Worm (Caenorhabditis elegans): ENCODE data around the gene C31H1.2.

The C31H1.2 gene

ce11 chrIV:5753954-5754543 is 37.0 kb upstream of the C31H1.2 start:
- TF ChIP-seq zfp-3 (GFP tag; conservative IDR thresholded peaks at IDR 0.05) (no peak), mdl-1 (tag; optimal IDR thresholded peaks at IDR 0.05) (peak; percentile 63 to 79), lin-39 (tag; optimal IDR thresholded peaks at IDR 0.05) (no peak), unc-62 (GFP tag; optimal IDR thresholded peaks at IDR 0.05 in 1 of 2) (peak in 1 of 2 experiments; percentile 93), unc-62 (tag; optimal IDR thresholded peaks at IDR 0.05) (no peak), daf-12 (tag; optimal IDR thresholded peaks at IDR 0.05) (no peak), ces-1 (GFP tag; optimal IDR thresholded peaks at IDR 0.05) (no peak), nhr-77 (tag; optimal IDR thresholded peaks at IDR 0.05) (peak; percentile 82), php-3 (GFP tag; IDR thresholded peaks at IDR 0.05) (peak; percentile 19; the same call in 1 of the 2 replicates), unc-130 (GFP tag; optimal IDR thresholded peaks at IDR 0.05) (no peak), pha-4 (GFP tag; IDR thresholded peaks at IDR 0.05) (peak; percentile 40; the same call in 1 of the 2 replicates), pha-4 (tag; optimal IDR thresholded peaks at IDR 0.05) (peak; percentile 49), vab-7 (GFP tag; IDR thresholded peaks at IDR 0.05) (no peak), skn-1 (tag; optimal IDR thresholded peaks at IDR 0.05) (no peak), lsy-2 (tag; optimal IDR thresholded peaks at IDR 0.05) (peak; percentile 26 to 69), hlh-11 (tag; optimal IDR thresholded peaks at IDR 0.05) (peak; percentile 92), arid-1 (GFP tag; conservative IDR thresholded peaks at IDR 0.05) (0 out of 2 replicates have a peak, but pooled peaks have one; percentile 11), Y48G9A.11 (GFP tag; IDR thresholded peaks at IDR 0.05) (no peak), F10B5.3 (tag; optimal IDR thresholded peaks at IDR 0.05) (no peak), mdt-29 (GFP tag; IDR thresholded peaks at IDR 0.05) (no peak), mep-1 (tag; optimal IDR thresholded peaks at IDR 0.05) (peak; percentile 80), aha-1 (tag) (peak; percentile 95), Y105C5A.15 (GFP tag; IDR thresholded peaks at IDR 0.05) (no peak), dmd-9 (GFP tag; IDR thresholded peaks at IDR 0.05) (no peak), zip-11 (GFP tag; IDR thresholded peaks at IDR 0.05) (no peak), ceh-20 (GFP tag; IDR thresholded peaks at IDR 0.05) (peak; percentile 71), unc-39 (tag; optimal IDR thresholded peaks at IDR 0.05) (no peak), mxl-3 (GFP tag; optimal IDR thresholded peaks at IDR 0.05) (peak; percentile 60), dmd-6 (GFP tag; IDR thresholded peaks at IDR 0.05) (peak; percentile 90), ZK546.5 (tag; optimal IDR thresholded peaks at IDR 0.05) (no peak), lir-3 (tag; optimal IDR thresholded peaks at IDR 0.05) (no peak), zag-1 (tag; optimal IDR thresholded peaks at IDR 0.05) (no peak), tag-97 (GFP tag; IDR thresholded peaks at IDR 0.05) (no peak), nhr-6 (tag; optimal IDR thresholded peaks at IDR 0.05) (peak; percentile 85), hmg-1.1 (GFP tag; IDR thresholded peaks at IDR 0.05) (peak; percentile 64), ztf-7 (tag; optimal IDR thresholded peaks at IDR 0.05) (no peak), daf-19 (GFP tag; conservative IDR thresholded peaks at IDR 0.05) (no peak), ztf-11 (tag; optimal IDR thresholded peaks at IDR 0.05) (no peak), gei-8 (GFP tag; optimal IDR thresholded peaks at IDR 0.05) (peak; percentile 36), ZK337.2 (GFP tag; IDR thresholded peaks at IDR 0.05) (no peak), nhr-42 (GFP tag; IDR thresholded peaks at IDR 0.05) (0 out of 2 replicates have a peak, but pooled peaks have one; percentile 63), dve-1 (tag; optimal IDR thresholded peaks at IDR 0.05; ENCODE audit: insufficient read depth) (peak; percentile 82), F37D6.2 (tag; optimal IDR thresholded peaks at IDR 0.05) (peak; percentile 24), lim-7 (GFP tag; IDR thresholded peaks at IDR 0.05) (no peak), pqm-1 (tag; optimal IDR thresholded peaks at IDR 0.05) (peak; percentile 18), nhr-102 (tag; optimal IDR thresholded peaks at IDR 0.05) (peak; percentile 76), hif-1 (tag; optimal IDR thresholded peaks at IDR 0.05) (no peak), F49E8.2 (tag; optimal IDR thresholded peaks at IDR 0.05; ENCODE audit: borderline replicate concordance) (no peak), nhr-48 (tag; optimal IDR thresholded peaks at IDR 0.05) (peak; percentile 87), ceh-32 (tag; optimal IDR thresholded peaks at IDR 0.05; ENCODE audit: poor library complexity) (no peak), R02D3.7 (tag; optimal IDR thresholded peaks at IDR 0.05) (peak; percentile 0)
